Worm (Caenorhabditis elegans) whole organism, early embryonic: ENCODE data around the gene srd-43.

Experiments used
- B0310.2 ChIP-seq: sonication (generic microtip); optimal IDR thresholded peaks from 2 replicates; lab custom pipeline; 2016; ENCODE audit warnings: mild to moderate bottlenecking, missing genetic modification characterization, missing compliant biosample characterization
- aly-1 ChIP-seq: sonication (generic microtip); optimal IDR thresholded peaks from 2 replicates; lab custom pipeline; 2016; ENCODE audit warnings: missing genetic modification characterization, missing compliant biosample characterization
- ama-1 ChIP-seq: fragments of 150-350 bp; optimal IDR thresholded peaks from 2 replicates; lab custom pipeline; 2014
- flt-1 ChIP-seq: fragments of 200-800 bp; sonication (Bioruptor generic); IDR thresholded peaks from 2 replicates; pipeline ENCODE4 v1.3.6; 2022; ENCODE audit warnings: missing genetic modification characterization, missing compliant biosample characterization
- hmbx-1 ChIP-seq: sonication (generic microtip); optimal IDR thresholded peaks from 2 replicates; lab custom pipeline; 2016; ENCODE audit warnings: mild to moderate bottlenecking, missing genetic modification characterization, missing compliant biosample characterization
- hnd-1 ChIP-seq: sonication (generic microtip); optimal IDR thresholded peaks from 2 replicates; lab custom pipeline; 2016; ENCODE audit warnings: missing genetic modification characterization, missing compliant biosample characterization
- scrt-1 ChIP-seq: fragments of 200-800 bp; sonication (Bioruptor generic); IDR thresholded peaks from 2 replicates; pipeline ENCODE4 v1.3.6; 2022; ENCODE audit warnings: missing genetic modification characterization, missing compliant biosample characterization
- sea-1 ChIP-seq: fragments of 200-800 bp; sonication (Bioruptor generic); conservative IDR thresholded peaks from 2 replicates; pipeline ENCODE4 v1.3.6; 2022; ENCODE audit warnings: missing genetic modification characterization, missing compliant biosample characterization
- tbx-37 ChIP-seq: fragments of 200-800 bp; sonication (Bioruptor generic); conservative IDR thresholded peaks from 2 replicates; pipeline ENCODE4 v1.3.6; 2022; ENCODE audit warnings: missing genetic modification reagents, missing genetic modification characterization, missing compliant biosample characterization
- tra-4 ChIP-seq: sonication (generic microtip); optimal IDR thresholded peaks from 2 replicates; lab custom pipeline; 2017; ENCODE audit warnings: missing genetic modification characterization, missing compliant biosample characterization

DNA sequence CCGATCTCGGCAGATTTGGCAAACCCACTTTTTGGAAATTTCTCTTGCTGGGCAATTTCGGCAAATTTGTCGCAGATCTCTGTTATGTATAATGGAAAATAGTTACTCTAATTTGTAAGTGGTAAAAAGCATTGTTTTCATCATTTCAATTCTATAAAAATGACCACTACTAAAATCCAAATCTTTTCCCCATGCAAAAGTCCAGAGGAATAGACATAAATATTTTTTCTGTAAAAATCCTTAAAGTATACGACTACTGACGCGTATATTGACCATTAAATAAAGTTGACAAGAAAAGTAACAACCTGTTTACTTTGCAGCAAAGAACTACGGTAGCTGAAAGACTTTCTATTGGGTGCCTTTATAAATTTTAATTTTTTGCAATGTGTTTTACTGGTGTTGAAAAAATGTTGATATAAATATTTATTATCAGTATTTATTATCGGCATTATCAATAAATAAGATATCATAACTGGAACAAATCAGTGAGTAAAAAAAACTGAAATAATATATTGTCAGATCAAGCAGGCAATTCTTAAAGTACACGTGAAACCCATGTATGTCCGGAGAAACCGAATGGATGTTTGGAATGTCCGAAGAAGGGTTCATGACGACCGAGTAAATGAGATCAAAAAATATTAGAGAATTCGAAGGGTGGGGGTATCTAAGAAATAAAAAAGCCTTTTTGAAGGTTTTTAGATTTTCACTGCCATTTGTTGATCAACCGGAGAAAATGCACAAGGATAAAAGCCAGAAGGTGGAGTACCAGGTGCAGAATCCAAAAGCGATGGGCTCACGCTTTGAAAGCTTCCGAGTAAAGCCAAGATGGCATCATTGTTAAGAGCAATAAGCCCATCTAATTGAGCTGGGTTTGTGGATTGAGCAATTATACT lies 43.8 kb upstream of the srd-43 start:
- TF ChIP-seq hmbx-1 (no peak), ama-1 (lab: Kevin White, UChicago) (no peak), hnd-1 (tag; lab: Kevin White, UChicago) (no peak), scrt-1 (no peak), aly-1 (tag; lab: Kevin White, UChicago) (no peak), tbx-37 (GFP tag; lab: Robert Waterston, UW) (no peak), flt-1 (GFP tag; lab: Robert Waterston, UW) (no peak), sea-1 (GFP tag; lab: Robert Waterston, UW) (no peak), B0310.2 (tag; lab: Kevin White, UChicago) (no peak), tra-4 (tag; lab: Kevin White, UChicago) (no peak)
